Fruit fly (Drosophila melanogaster): Measurements from ENCODE around the gene CG14882.

CG14882 gene

DNA sequence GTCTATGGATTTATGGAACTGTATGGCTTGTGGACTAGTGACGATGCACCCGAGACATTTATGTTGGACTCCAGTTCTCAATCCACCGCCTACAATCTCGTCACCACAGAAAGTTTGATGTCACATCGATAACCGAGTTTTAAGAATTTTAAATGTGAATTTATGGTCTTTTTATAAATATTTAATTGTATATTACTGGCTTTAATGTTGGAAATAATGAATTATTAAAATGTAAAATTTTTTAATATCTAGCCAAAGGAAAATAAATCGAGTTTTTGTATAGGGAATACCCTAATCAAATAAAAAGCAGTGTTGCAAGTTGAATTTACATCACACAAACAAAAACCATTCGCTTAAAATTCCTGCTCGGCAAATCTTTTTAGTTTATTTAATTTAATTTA, 10.3 kb upstream of the CG14882 start, which contains the start of gene Fntb (continued):
- TF ChIP-seq acj6 (GFP tag; optimal IDR thresholded peaks at IDR 0.05) (no peak), Ets96B (tag; optimal IDR thresholded peaks at IDR 0.05) (peak; percentile 52), Sox15 (GFP tag; optimal IDR thresholded peaks at IDR 0.05) (peak; percentile 38), Hr39 (GFP tag; optimal IDR thresholded peaks at IDR 0.05) (peak; percentile 51), Met (GFP tag; optimal IDR thresholded peaks at IDR 0.05) (no peak), Hr38 (GFP tag; optimal IDR thresholded peaks at IDR 0.05) (no peak), CG15336 (GFP tag; IDR thresholded peaks at IDR 0.05) (peak; percentile 53; the same call in 1 of the 2 replicates), eg (GFP tag; IDR thresholded peaks at IDR 0.05) (peak; percentile 54)

DNA sequence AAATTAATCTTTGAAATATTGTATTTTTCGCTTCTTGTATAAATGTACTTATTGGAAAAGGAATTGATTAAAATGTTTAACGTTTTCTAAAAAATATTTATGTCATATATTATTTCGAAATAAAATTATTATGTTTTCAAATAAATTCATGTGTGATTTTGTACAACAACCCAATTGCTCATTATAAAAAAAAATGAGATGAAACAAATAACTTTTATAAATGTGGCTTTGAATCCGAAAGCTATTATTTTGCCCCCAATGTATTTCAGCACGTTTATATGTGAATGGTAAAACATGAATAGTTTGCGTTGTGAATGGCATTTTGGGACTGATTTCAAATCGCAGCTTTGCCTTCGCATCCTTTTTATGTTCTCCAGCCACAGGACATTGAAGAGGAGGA, 8.4 kb upstream of the CG14882 start, which contains the start of gene CG14881:
Gene CG14881, plus strand, starts transcription at position 301 of the 400 bp plus-strand sequence.
- TF ChIP-seq pdm3 (GFP tag; optimal IDR thresholded peaks at IDR 0.05), result no peak

dm6 chr3R:16436374-16437037, 6.5 kb upstream of the CG14882 start, which contains the start of gene mRpS33:
Gene mRpS33 (minus strand): TSS chr3R:16436597.
- peak; percentile 49 for TF ChIP-seq vri (GFP tag; optimal IDR thresholded peaks at IDR 0.05)
- TF ChIP-seq Sox14 (GFP tag; optimal IDR thresholded peaks at IDR 0.05), result no peak
- no peak for TF ChIP-seq dac (GFP tag; optimal IDR thresholded peaks at IDR 0.05)
- TF ChIP-seq Eip78C (GFP tag), result peak; percentile 16
- TF ChIP-seq CG16779 (tag; optimal IDR thresholded peaks at IDR 0.05), result no peak
- TF ChIP-seq Met (GFP tag; optimal IDR thresholded peaks at IDR 0.05), result no peak
- TF ChIP-seq CG11294 (GFP tag; IDR thresholded peaks at IDR 0.05), result no peak

DNA sequence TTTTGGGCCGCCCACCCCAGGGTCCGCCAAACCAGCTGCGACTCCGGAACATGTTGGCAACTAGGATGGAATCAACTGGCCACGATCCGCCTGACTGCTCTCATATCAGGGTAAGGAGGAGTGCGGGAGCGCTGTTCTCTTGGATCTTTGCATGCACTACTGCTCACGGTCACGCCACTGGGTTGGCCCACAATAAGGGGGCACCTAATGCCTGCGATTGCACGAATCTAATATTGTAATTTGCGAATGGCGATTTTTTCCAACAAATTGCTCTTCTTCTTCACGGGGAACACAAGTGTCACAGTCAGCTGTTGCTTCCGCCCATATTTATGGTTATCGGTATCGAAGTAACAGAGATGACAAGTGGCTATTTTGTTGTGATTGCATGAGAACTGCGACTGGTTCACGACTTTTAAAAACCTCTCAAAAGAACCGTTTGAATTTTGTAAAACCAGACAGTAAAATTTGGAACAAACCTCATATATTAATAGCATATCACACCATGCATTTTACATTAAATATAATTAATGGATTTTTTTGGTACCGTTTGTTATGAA, 1.6 kb upstream of the CG14882 start, which contains the start of gene ema:
Gene ema, minus strand, starts transcription at position 295 of the 557 bp plus-strand sequence.
- no peak for TF ChIP-seq ss (GFP tag; optimal IDR thresholded peaks at IDR 0.05)
- no peak for TF ChIP-seq CG11762 (GFP tag; optimal IDR thresholded peaks at IDR 0.05; ENCODE audit: insufficient read depth)
- TF ChIP-seq net (GFP tag; optimal IDR thresholded peaks at IDR 0.05), result no peak
- no peak for TF ChIP-seq CG10631 (GFP tag; optimal IDR thresholded peaks at IDR 0.05)
- no peak for TF ChIP-seq CG6792 (GFP tag; optimal IDR thresholded peaks at IDR 0.05)
- no peak for TF ChIP-seq CG9139 (GFP tag; optimal IDR thresholded peaks at IDR 0.05)
- TF ChIP-seq acj6 (GFP tag; optimal IDR thresholded peaks at IDR 0.05), result no peak
- no peak for TF ChIP-seq Hr39 (GFP tag; optimal IDR thresholded peaks at IDR 0.05)
- TF ChIP-seq Smox (GFP tag; optimal IDR thresholded peaks at IDR 0.05), result no peak
- TF ChIP-seq Sox102F (GFP tag; optimal IDR thresholded peaks at IDR 0.05), result no peak
- TF ChIP-seq dsx (GFP tag; optimal IDR thresholded peaks at IDR 0.05; ENCODE audit: poor library complexity, severe bottlenecking), result peak; percentile 42
- peak; percentile 53 for TF ChIP-seq Eip78C (GFP tag)
- no peak for TF ChIP-seq CG4318 (GFP tag; optimal IDR thresholded peaks at IDR 0.05)
- no peak for TF ChIP-seq svp (GFP tag)
- TF ChIP-seq CG16779 (tag; optimal IDR thresholded peaks at IDR 0.05), result no peak
- peak; percentile 5 for TF ChIP-seq CG6854 (GFP tag; optimal IDR thresholded peaks at IDR 0.05)
- TF ChIP-seq lz (GFP tag; optimal IDR thresholded peaks at IDR 0.05), result peak; percentile 14
- no peak for TF ChIP-seq Blimp-1 (GFP tag; optimal IDR thresholded peaks at IDR 0.05)
- no peak for TF ChIP-seq CG11294 (GFP tag; IDR thresholded peaks at IDR 0.05)
- TF ChIP-seq Eip93F (GFP tag; optimal IDR thresholded peaks at IDR 0.05), result no peak
- TF ChIP-seq CG8632 (GFP tag; optimal IDR thresholded peaks at IDR 0.05), result no peak
- no peak for TF ChIP-seq pdm3 (GFP tag; optimal IDR thresholded peaks at IDR 0.05)
- TF ChIP-seq cyc (GFP tag; optimal IDR thresholded peaks at IDR 0.05), result peak; percentile 3
- no peak for TF ChIP-seq CG3032 (tag; optimal IDR thresholded peaks at IDR 0.05)
- TF ChIP-seq OdsH (GFP tag; optimal IDR thresholded peaks at IDR 0.05), result no peak
- TF ChIP-seq CG8319 (GFP tag; optimal IDR thresholded peaks at IDR 0.05), result no peak
- no peak for TF ChIP-seq CG3919 (GFP tag; optimal IDR thresholded peaks at IDR 0.05)
- no peak for TF ChIP-seq CG32006 (GFP tag; optimal IDR thresholded peaks at IDR 0.05)
- TF ChIP-seq CG6276 (GFP tag; optimal IDR thresholded peaks at IDR 0.05), result no peak
- TF ChIP-seq dac (GFP tag; optimal IDR thresholded peaks at IDR 0.05), result no peak
- TF ChIP-seq Hr4 (GFP tag; optimal IDR thresholded peaks at IDR 0.05), result no peak
- peak; percentile 3 for TF ChIP-seq CG31627 (GFP tag; optimal IDR thresholded peaks at IDR 0.05)
- TF ChIP-seq spab (GFP tag; optimal IDR thresholded peaks at IDR 0.05), result no peak
- TF ChIP-seq CG1621 (tag; optimal IDR thresholded peaks at IDR 0.05), result no peak
- TF ChIP-seq CG6808 (GFP tag; optimal IDR thresholded peaks at IDR 0.05), result no peak
- TF ChIP-seq Gug (GFP tag; IDR thresholded peaks at IDR 0.05), result no peak
- peak; percentile 4 for TF ChIP-seq vri (GFP tag; optimal IDR thresholded peaks at IDR 0.05)

All from whole organism, prepupa.